Fruit fly (Drosophila melanogaster): ENCODE measurements around the gene Eig71Eb.

Gene Eig71Eb

dm6 chr3L:15649561-15649960 is at the start of gene Eig71Eb, which contains the start of gene Eig71Ea:
Eig71Eb (plus strand) TSS chr3L:15649936.
Eig71Ea (minus strand) TSS chr3L:15649661.
- TF ChIP-seq Lpt (GFP tag; optimal IDR thresholded peaks at IDR 0.05) (no peak), CG10631 (GFP tag; optimal IDR thresholded peaks at IDR 0.05) (no peak), CG8632 (GFP tag; optimal IDR thresholded peaks at IDR 0.05) (no peak), CG16779 (tag; optimal IDR thresholded peaks at IDR 0.05) (no peak), achi (GFP tag; optimal IDR thresholded peaks at IDR 0.05) (no peak), Sox14 (GFP tag; optimal IDR thresholded peaks at IDR 0.05) (no peak), net (GFP tag; optimal IDR thresholded peaks at IDR 0.05) (no peak), CG4318 (GFP tag; optimal IDR thresholded peaks at IDR 0.05) (no peak), CG7368 (GFP tag; optimal IDR thresholded peaks at IDR 0.05) (no peak), Eip78C (GFP tag) (no peak), Met (GFP tag; optimal IDR thresholded peaks at IDR 0.05) (no peak), CG1621 (tag; optimal IDR thresholded peaks at IDR 0.05) (no peak), CG6276 (GFP tag; optimal IDR thresholded peaks at IDR 0.05) (no peak), CG6792 (GFP tag; optimal IDR thresholded peaks at IDR 0.05) (no peak), vri (GFP tag; optimal IDR thresholded peaks at IDR 0.05) (no peak), Blimp-1 (GFP tag; optimal IDR thresholded peaks at IDR 0.05) (no peak), fd59A (GFP tag; optimal IDR thresholded peaks at IDR 0.05) (no peak), CG8319 (GFP tag; optimal IDR thresholded peaks at IDR 0.05) (no peak), CG31627 (GFP tag; optimal IDR thresholded peaks at IDR 0.05) (no peak), esn (GFP tag; optimal IDR thresholded peaks at IDR 0.05) (no peak)

dm6 chr3L:15600051-15600450 is 49.7 kb upstream of the Eig71Eb start:
- no peak for TF ChIP-seq CG6163 (GFP tag; IDR thresholded peaks at IDR 0.05)
- peak; percentile 54 for TF ChIP-seq CG15336 (GFP tag; IDR thresholded peaks at IDR 0.05)
- no peak for TF ChIP-seq CG1621 (tag; optimal IDR thresholded peaks at IDR 0.05)
- peak; percentile 28 for TF ChIP-seq CG4318 (GFP tag; optimal IDR thresholded peaks at IDR 0.05)
- peak; percentile 18 for TF ChIP-seq esn (GFP tag; optimal IDR thresholded peaks at IDR 0.05)
- no peak for TF ChIP-seq CG11762 (GFP tag; optimal IDR thresholded peaks at IDR 0.05; ENCODE audit: insufficient read depth)
- peak; percentile 62 for TF ChIP-seq Hr4 (GFP tag; optimal IDR thresholded peaks at IDR 0.05)

- TF ChIP-seq fd85E (GFP tag; optimal IDR thresholded peaks at IDR 0.05) (no peak), CG7368 (GFP tag; optimal IDR thresholded peaks at IDR 0.05) (no peak), Hr4 (GFP tag; optimal IDR thresholded peaks at IDR 0.05) (no peak), topi (GFP tag; optimal IDR thresholded peaks at IDR 0.05) (no peak), Hr38 (GFP tag; optimal IDR thresholded peaks at IDR 0.05) (no peak), CG9139 (GFP tag; optimal IDR thresholded peaks at IDR 0.05) (no peak)
Measured at dm6 chr3L:15604979-15605378, 44.8 kb upstream of the Eig71Eb start.

dm6 chr3L:15610109-15610508 is 39.6 kb upstream of the Eig71Eb start, which contains the start of gene CG7650:
CG7650 (minus strand) TSS chr3L:15610386.
- TF ChIP-seq CG1621 (tag; optimal IDR thresholded peaks at IDR 0.05) (peak; percentile 86), Eip93F (GFP tag; optimal IDR thresholded peaks at IDR 0.05) (no peak), Sox14 (GFP tag; optimal IDR thresholded peaks at IDR 0.05) (peak; percentile 3), topi (GFP tag; optimal IDR thresholded peaks at IDR 0.05) (no peak)

dm6 chr3L:15612728-15613127 is 37.0 kb upstream of the Eig71Eb start, which contains the start of gene CG13449:
CG13449 (minus strand) TSS chr3L:15612828.
- TF ChIP-seq Eip93F (GFP tag; optimal IDR thresholded peaks at IDR 0.05): no peak
- no peak for TF ChIP-seq CG6808 (GFP tag; optimal IDR thresholded peaks at IDR 0.05)
- no peak for TF ChIP-seq esn (GFP tag; optimal IDR thresholded peaks at IDR 0.05)
- TF ChIP-seq CG7368 (GFP tag; optimal IDR thresholded peaks at IDR 0.05): no peak

- no peak for TF ChIP-seq eg (GFP tag; IDR thresholded peaks at IDR 0.05)
- TF ChIP-seq Sox14 (GFP tag; optimal IDR thresholded peaks at IDR 0.05): no peak
- TF ChIP-seq Smox (GFP tag; optimal IDR thresholded peaks at IDR 0.05): no peak
- TF ChIP-seq cyc (GFP tag; optimal IDR thresholded peaks at IDR 0.05): no peak
- TF ChIP-seq Ets21C (GFP tag; optimal IDR thresholded peaks at IDR 0.05): no peak
- TF ChIP-seq CG11294 (GFP tag; IDR thresholded peaks at IDR 0.05): no peak
- no peak for TF ChIP-seq CG32006 (GFP tag; optimal IDR thresholded peaks at IDR 0.05)
- TF ChIP-seq achi (GFP tag; optimal IDR thresholded peaks at IDR 0.05): no peak
- no peak for TF ChIP-seq CG15336 (GFP tag; IDR thresholded peaks at IDR 0.05)
Measured at dm6 chr3L:15616490-15616889, 33.2 kb upstream of the Eig71Eb start.
